Fruit fly (Drosophila melanogaster) S2 (cell line): ENCODE results near the gene Glut4EF.

Source experiments
- CG8478 ChIP-seq: fragments of >200 bp; optimal IDR thresholded peaks from 2 replicates; lab custom pipeline; 2018
- CTCF ChIP-seq, 2 experiments: fragments of >200 bp; optimal IDR thresholded peaks; 2 replicates each; lab custom pipeline; 2018

Gene Glut4EF

DNA sequence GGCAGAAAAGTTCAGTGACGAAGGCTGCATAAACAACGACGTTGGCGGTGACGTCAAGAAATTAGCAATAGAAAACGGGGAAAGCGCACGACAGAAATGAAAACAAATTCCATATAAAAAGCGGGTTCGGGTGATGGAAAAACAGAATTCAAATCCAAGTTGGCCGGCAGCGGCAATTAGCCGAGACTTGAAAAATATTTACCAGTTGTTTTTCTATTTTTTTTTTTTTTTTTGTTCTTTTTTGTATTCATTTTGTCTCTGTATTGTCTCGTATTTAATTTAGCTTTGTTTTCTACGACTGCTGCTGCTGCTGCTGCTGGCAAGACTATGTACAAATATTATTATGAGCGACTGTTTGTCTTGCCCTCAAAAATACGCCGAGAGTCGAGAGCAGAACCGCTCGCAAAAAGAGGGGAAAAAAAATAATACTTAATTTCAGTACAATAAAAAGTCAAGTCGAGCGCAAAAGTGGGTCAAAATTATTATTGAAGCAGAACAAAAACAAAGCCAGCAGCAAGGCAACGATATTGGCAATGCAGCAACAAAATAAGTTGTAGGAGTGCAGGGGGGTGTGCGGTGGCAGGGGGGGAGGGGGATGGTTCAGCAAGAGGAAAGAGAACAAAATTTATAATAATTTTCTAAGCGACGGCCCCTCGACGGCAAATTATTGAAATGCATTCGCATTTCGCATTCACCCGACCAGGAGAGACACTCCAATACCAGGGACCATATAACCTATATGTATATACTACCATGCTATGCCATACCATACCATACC lies 59.7 kb downstream of the Glut4EF start:
- no peak for TF ChIP-seq CG8478 (lab: Kevin White, UChicago)
- no peak for TF ChIP-seq CTCF (optimal IDR thresholded peaks at IDR 0.05; lab: Kevin White, UChicago)

DNA sequence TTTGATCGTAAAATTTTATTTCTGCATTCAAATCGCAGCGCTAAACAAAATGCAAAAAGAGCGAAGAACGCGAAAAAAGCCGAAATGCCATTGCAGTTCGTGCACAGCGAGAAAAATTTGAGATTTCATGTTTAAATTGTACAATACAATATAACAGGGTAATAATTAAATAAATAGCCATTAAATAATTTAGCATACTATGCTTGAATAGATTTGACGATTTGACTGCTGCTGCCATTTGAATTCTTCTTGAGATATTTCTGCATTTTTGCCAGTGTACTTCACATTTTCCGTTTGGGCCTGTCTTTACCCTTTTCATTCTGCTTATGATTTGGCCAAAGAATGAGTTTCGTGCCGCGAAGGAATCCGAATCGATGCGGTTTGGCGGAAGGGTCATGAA lies 60.4 kb downstream of the Glut4EF start:
- TF ChIP-seq CG8478 (lab: Kevin White, UChicago) (no peak), CTCF (optimal IDR thresholded peaks at IDR 0.05; lab: Kevin White, UChicago) (no peak)

DNA sequence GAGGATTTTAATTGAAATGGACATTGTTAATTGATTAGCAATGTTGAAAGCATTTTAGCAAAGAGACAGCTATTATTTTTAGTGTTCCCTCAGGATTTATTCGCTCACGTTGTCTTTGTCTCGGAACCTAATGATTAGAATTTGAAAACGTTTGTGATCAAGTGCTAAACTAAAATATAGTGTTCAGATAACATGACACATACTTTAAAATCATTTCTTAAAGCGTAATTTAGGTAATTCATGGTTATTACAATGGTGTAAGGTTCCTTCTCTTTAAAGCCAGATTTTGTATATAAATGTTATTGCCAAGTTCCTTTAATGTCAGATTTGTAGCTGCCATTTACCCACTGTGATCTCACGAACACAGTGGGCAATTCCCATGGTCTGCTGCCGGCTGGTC lies 62.7 kb downstream of the Glut4EF start:
- TF ChIP-seq CTCF (optimal IDR thresholded peaks at IDR 0.05; lab: Kevin White, UChicago) (no peak), CG8478 (lab: Kevin White, UChicago) (no peak)

DNA sequence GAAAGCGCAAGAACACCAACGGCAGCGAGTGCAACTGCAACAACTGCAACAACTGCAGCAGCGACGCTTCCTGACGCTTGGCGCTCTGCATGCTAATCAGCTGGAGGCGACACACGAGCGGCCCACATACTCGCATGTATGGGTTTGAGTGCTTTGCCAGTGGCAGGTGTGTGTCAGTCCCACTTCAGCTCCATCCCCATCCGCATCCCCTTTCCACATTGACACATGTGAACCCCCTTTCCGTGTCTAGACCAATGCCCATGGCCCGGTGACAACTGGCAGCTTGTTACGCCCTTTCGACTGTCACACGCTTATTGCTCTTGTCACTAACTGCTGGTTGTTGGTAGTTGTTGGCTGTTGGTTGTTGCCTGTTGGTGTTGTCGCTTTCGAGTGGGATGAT lies 63.1 kb downstream of the Glut4EF start:
- TF ChIP-seq CG8478 (lab: Kevin White, UChicago): no peak
- TF ChIP-seq CTCF (optimal IDR thresholded peaks at IDR 0.05; lab: Kevin White, UChicago): no peak

DNA sequence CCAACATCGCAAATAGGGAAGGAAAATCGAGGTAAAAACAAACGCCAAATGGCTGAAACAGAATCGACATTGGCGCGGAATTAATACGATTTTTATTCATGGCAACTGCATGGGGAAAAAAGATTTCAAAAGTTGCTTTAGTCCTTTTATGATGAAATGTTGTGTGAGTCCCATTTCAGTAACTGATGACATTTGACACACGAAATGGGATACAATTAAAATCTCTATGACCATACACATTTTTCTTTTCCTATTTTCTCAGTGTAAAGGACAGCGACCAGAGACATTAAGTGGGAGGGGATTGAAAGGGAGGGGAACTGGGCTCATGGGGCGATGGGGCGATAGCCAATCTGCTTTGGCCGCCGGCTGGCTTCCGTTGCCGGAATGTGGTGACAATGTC lies 64.0 kb downstream of the Glut4EF start:
- TF ChIP-seq CTCF (optimal IDR thresholded peaks at IDR 0.05; lab: Kevin White, UChicago) (no peak), CG8478 (lab: Kevin White, UChicago) (no peak)

DNA sequence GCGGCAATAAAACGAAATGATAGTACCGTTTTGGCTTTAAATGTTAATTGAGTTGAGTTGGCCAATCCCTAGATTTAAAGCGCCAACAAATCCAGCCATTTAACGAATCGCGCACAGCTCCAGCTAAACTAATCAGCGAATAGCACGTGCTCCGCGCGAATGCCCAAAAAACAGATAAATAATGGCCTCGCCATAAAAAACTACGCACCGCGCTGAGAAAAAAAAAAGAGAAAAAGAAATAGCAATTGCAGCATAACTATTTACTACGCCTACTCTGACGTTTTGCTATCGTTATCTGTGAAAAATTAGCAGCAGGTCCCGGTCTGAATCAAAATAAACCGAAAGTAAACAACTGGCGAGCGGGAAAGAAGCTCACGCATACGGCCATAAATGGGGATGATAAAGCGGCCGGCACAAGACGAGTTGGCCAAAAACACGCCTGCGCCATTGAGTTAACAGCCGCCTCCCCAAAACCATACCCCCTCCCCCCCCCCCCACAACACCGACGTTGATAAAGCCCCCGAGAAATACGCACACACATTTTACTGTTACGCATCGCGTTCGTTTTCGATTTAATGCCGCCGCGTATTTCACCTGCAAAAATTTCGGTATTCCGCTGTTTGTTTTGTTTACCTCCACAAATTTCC lies 65.0 kb downstream of the Glut4EF start:
- no peak for TF ChIP-seq CG8478 (lab: Kevin White, UChicago)
- TF ChIP-seq CTCF (optimal IDR thresholded peaks at IDR 0.05; lab: Kevin White, UChicago): no peak

DNA sequence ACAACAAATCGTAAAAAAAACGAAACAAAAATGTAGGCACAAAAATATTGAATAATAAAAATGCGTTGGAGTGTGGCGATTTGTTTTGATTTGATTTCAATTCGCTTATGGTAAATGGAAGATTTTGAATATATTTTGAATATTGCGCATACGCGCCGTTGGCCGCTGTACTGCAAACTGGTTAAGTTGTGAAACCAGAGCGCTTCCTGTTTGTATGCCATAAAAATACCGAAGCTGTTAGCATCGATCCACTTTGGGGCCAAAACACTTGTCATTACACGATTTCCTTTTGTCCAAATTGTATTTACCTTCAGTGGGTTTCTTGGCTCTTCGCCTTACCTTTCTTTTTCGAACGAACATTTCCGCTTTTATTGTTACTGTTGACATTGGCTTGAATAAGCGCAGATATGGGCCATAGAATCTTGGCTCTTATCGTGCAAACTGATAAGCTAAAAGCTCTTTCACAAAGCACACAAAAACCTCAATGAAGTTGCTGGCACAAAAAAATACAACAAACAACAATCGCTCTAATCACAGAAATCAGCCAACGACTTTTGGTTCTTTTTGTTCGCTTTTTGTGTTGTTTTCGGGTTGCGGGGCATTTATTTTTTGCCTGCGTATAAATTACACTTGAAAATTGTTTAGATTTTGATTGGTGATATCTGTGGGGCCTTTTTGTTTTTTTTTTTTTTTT lies 66.2 kb downstream of the Glut4EF start:
- TF ChIP-seq CTCF (optimal IDR thresholded peaks at IDR 0.05; lab: Kevin White, UChicago): no peak
- TF ChIP-seq CG8478 (lab: Kevin White, UChicago): no peak

DNA sequence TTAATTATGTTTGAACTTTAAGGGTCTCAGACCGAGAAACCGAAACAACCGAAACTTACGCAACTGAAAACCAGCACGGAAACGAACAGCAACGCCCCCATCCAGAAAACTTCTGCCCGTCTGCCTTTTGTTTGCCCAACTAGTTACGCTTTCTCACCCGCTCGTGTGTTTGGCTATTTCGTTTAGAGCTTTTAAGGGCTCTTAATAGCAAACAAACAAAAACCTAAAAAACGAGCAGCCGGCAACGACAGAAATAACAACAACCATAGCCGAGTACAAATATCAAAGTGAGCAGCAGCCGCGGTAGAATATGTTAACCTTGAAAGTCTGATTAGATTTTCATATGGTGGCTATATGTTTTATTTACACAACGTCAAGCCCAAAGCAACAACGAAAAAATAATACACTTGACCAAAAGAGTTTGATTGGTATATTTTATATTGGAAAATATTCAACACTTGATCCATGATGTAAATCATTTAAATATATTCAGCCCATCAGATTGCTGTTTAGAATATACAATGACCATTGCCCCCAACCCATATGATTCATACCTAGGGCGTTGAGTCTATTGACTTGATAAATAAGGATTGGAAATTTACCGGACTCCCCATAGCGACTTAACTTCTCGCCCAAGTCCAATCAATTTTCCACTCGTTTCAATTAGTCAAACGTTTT lies 70.0 kb downstream of the Glut4EF start:
- TF ChIP-seq CTCF (optimal IDR thresholded peaks at IDR 0.05; lab: Kevin White, UChicago): no peak
- no peak for TF ChIP-seq CG8478 (lab: Kevin White, UChicago)

DNA sequence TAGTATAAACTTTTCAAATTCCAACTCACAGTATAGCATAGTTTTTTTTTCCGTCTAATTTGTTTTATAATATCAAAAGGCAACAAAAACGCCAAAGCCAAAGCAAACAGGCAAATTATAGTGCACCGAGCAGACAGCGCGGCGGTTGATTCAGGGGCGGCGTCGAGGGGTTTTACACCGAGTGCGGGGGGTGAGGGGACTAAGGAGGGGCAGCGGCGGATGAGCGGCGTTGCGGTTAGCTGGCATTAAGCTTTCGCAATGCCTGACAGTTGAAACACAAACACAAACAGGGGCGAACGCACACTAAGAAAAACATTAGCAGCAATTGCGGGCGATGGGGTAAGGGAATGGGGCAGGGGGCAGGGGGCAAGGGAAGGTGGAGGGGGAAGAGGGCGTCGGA lies 72.0 kb downstream of the Glut4EF start:
- no peak for TF ChIP-seq CG8478 (lab: Kevin White, UChicago)
- TF ChIP-seq CTCF (optimal IDR thresholded peaks at IDR 0.05; lab: Kevin White, UChicago): no peak

DNA sequence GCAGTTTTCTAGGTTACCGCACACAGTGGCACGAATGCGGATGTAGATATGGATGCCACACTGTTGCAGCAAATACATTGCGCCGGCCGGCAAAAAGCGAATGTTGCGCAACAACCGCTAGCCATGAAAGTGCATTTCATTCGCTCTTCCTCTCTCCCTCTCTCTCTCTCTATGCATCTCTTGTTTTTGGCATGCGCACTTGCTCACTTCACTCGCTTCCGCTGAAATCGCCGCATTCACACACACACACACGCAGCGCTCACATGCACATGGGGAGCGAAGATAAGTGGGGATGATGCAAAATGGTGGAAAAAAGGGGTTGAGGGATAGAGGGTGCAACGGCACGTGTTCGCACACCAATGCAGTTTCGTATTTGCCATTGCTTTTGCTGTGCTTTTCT lies 75.4 kb downstream of the Glut4EF start:
- no peak for TF ChIP-seq CG8478 (lab: Kevin White, UChicago)
- TF ChIP-seq CTCF (optimal IDR thresholded peaks at IDR 0.05; lab: Kevin White, UChicago): no peak

DNA sequence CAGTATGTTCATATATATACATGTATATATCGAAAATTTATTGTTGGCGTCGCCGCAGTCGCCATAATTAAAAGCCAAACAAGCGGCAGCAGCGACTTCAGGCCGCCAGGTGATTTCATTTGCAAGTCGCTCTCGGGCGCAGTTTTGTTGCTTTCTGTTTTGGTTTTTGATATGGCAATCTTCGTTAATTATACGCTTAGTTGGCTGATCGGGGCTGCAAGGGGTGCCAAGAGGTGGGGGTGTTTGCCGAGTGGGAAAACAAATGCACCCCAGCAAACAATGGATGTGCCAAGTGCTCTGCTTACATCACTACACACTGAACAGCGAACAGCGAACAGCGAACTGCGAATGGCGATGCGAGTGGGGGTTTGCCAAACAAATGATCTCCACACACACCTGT lies 76.5 kb downstream of the Glut4EF start:
- TF ChIP-seq CTCF (optimal IDR thresholded peaks at IDR 0.05; lab: Kevin White, UChicago) (no peak), CG8478 (lab: Kevin White, UChicago) (no peak)

DNA sequence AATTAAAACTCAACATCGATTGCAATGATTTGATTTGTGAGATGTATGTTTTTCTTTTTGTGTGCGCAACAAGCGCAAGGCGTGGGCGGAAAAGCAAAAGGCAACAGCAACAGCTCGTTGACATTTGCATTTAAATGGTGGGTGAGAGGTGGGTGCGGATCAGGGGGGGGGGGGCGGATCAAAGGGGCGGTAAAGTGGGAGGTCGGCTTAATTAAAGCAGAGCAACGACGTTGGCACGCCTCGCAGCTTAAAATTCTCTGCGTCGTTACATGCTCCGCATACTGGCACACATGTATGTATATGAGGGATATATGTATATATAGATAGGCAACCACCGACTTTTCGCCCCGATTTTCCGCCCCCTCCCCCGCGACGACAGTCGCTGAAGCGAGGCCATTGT lies 77.2 kb downstream of the Glut4EF start:
- TF ChIP-seq CG8478 (lab: Kevin White, UChicago) (no peak), CTCF (optimal IDR thresholded peaks at IDR 0.05; lab: Kevin White, UChicago) (no peak)

DNA sequence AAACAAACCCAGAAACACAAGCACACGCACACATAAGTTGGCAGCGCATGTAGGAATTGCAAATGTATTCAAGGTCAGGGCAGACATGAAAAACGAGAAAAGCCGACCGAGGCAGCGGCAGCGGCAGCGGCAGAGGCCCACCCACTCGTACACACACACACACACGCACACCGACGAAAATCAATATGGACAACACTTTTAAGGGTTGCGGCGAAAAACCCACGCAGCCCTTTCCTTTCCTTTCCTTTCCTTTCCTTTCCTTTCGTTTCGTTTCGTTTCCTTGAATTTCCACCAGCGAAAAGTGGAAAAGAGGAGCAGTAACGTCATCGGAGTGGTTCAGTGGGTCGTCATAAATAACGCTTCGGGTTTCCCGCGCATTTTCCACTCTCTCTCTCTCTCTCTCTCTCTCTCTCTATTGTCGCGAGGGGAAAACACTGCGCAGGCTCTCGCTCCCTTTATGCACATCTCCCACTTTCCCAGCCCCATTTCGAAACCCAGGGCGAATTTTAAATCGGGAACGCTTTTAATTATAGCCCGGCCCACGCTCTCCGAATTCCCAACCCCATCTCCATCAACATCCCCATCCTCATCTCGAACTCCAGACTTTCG lies 78.3 kb downstream of the Glut4EF start:
- TF ChIP-seq CTCF (optimal IDR thresholded peaks at IDR 0.05; lab: Kevin White, UChicago) (no peak), CG8478 (lab: Kevin White, UChicago) (no peak)

DNA sequence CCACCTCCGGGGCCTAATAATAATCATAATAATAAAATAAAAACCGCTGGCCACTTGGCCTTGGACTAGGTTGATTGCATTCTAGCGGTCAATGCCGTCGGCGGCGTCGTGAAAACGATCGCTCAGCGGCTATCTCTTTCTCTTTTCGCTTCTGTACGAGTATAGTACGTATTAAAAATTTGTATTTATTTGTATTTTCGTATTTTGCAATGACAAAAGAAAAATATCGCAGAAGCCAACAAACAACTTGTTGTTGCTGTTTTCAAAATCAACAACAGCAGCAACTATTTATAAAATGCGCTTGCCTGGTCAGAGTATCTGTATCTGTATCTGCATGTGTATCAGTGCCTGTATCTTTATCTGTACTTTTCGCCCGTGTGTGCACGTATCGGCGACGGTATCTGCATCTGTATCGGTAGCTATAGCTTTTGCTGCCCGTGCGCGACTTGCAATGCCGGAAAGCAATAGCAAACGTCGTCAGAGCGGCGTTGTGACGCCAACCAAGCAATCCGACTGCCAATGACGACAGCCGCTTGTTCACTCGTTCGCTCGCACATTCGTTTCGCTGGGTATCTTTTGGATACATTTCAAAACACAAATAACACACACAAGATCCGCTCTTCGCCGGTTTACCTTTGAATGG lies 80.3 kb downstream of the Glut4EF start:
- TF ChIP-seq CG8478 (lab: Kevin White, UChicago) (no peak), CTCF (optimal IDR thresholded peaks at IDR 0.05; lab: Kevin White, UChicago) (no peak)
